Worm (Caenorhabditis elegans) whole organism, L1 larva: ENCODE data around the gene ddx-19.

Experiments used
- ceh-82 ChIP-seq, 3 experiments: fragments of 150-350 bp in 1 of 3; sonication (generic microtip) in 2 of 3; optimal IDR thresholded peaks; 2 replicates each; lab custom pipeline; 2014 to 2017; ENCODE audit warnings: missing biosample characterization in 3 of 3, missing genetic modification characterization in 3 of 3
- ces-1 ChIP-seq: fragments of 150-350 bp; optimal IDR thresholded peaks from 2 replicates; lab custom pipeline; 2014; ENCODE audit warnings: missing biosample characterization, missing genetic modification reagents, missing genetic modification characterization
- egl-13 ChIP-seq: sonication (generic microtip); optimal IDR thresholded peaks from 2 replicates; lab custom pipeline; 2016; ENCODE audit warnings: missing genotype, missing genetic modification reagents, missing genetic modification characterization, missing compliant biosample characterization
- elt-2 ChIP-seq: sonication (generic microtip); optimal IDR thresholded peaks from 2 replicates; lab custom pipeline; 2016; ENCODE audit warnings: missing genetic modification characterization, mild to moderate bottlenecking, inconsistent platforms, missing compliant biosample characterization, missing genetic modification reagents
- lin-13 ChIP-seq: fragments of 150-350 bp; optimal IDR thresholded peaks from 2 replicates; lab custom pipeline; 2014; ENCODE audit warnings: missing biosample characterization, missing genetic modification reagents, missing genetic modification characterization
- mep-1 ChIP-seq: fragments of 150-350 bp; optimal IDR thresholded peaks from 2 replicates; lab custom pipeline; 2014; ENCODE audit warnings: missing biosample characterization, missing genetic modification characterization
- nhr-12 ChIP-seq: sonication (generic microtip); optimal IDR thresholded peaks from 2 replicates; lab custom pipeline; 2017; ENCODE audit warnings: missing biosample characterization, missing genetic modification characterization
- pqm-1 ChIP-seq: sonication (generic microtip); optimal IDR thresholded peaks from 3 replicates; lab custom pipeline; 2017; ENCODE audit warnings: missing biosample characterization, missing genetic modification characterization
- snpc-4 ChIP-seq: fragments of 150-350 bp; optimal IDR thresholded peaks from 2 replicates; lab custom pipeline; 2014; ENCODE audit warnings: missing biosample characterization, missing genetic modification characterization
- sox-4 ChIP-seq: sonication (generic microtip); optimal IDR thresholded peaks from 2 replicates; lab custom pipeline; 2016; ENCODE audit warnings: missing genetic modification characterization, missing compliant biosample characterization
- unc-30 ChIP-seq: sonication (generic microtip); optimal IDR thresholded peaks from 2 replicates; lab custom pipeline; 2017; ENCODE audit warnings: missing biosample characterization, missing genetic modification characterization
- zip-4 ChIP-seq: fragments of 200-800 bp; sonication (Bioruptor generic); optimal IDR thresholded peaks from 2 replicates; lab custom pipeline; 2018; ENCODE audit warnings: mild to moderate bottlenecking, missing genetic modification characterization, moderate library complexity, missing compliant biosample characterization

DNA sequence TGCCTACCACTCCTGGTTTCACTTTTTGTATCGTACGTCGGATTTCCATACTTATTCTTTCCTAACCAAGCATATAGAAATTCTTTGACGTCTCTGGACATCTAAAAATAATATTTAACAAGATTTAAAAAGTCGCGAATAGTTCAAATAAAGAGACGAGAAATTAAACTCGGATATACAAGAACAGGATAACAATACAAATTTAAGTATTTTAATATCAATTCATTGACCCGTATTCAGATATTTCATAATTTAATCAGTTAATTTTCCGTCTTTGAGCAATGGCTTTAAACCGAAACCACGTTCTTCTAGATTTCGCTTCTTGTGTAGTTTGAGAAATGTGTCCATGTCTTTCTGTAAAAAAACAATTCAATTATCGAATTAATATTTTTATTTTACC lies 1.1 kb upstream of the ddx-19 start, which contains the start of gene rha-1:
- no peak for TF ChIP-seq lin-13 (GFP tag; lab: Kevin White, UChicago)
- no peak for TF ChIP-seq mep-1 (tag; lab: Kevin White, UChicago)
- TF ChIP-seq pqm-1 (tag; lab: Kevin White, UChicago), result no peak
- no peak for TF ChIP-seq ceh-82 (tag; optimal IDR thresholded peaks at IDR 0.05; lab: Kevin White, UChicago)
- TF ChIP-seq nhr-12, result no peak
- no peak for TF ChIP-seq snpc-4
- TF ChIP-seq unc-30 (tag; lab: Kevin White, UChicago), result no peak
- TF ChIP-seq ces-1 (GFP tag; lab: Kevin White, UChicago), result no peak
- TF ChIP-seq egl-13, result no peak
- no peak for TF ChIP-seq sox-4
- TF ChIP-seq elt-2 (tag; lab: Kevin White, UChicago), result no peak
- no peak for TF ChIP-seq zip-4 (GFP tag; lab: Kevin White, UChicago)
